Worm (Caenorhabditis elegans) whole organism, L4 larva: ENCODE measurements around the gene Y54G2A.38.

Source experiments
- F49E8.2 ChIP-seq: sonication (generic microtip); optimal IDR thresholded peaks from 2 replicates; lab custom pipeline; 2016; ENCODE audit warnings: missing compliant biosample characterization, mild to moderate bottlenecking, missing genetic modification characterization, borderline replicate concordance
- T20F7.1 ChIP-seq: fragments of 200-800 bp; sonication (Bioruptor generic); optimal IDR thresholded peaks from 2 replicates; lab custom pipeline; 2018; ENCODE audit warnings: mild to moderate bottlenecking, missing genetic modification characterization, missing compliant biosample characterization
- Y105C5A.15 ChIP-seq: fragments of 200-800 bp; sonication (Bioruptor generic); IDR thresholded peaks from 2 replicates; pipeline ENCODE4 v1.3.6; 2022; ENCODE audit warnings: missing genetic modification characterization, missing compliant biosample characterization
- aly-2 ChIP-seq: sonication (generic microtip); optimal IDR thresholded peaks from 2 replicates; lab custom pipeline; 2018; ENCODE audit warnings: missing biosample characterization, missing genetic modification characterization
- ceh-62 ChIP-seq: sonication (generic microtip); optimal IDR thresholded peaks from 2 replicates; lab custom pipeline; 2017; ENCODE audit warnings: missing biosample characterization, missing genetic modification characterization
- daf-8 ChIP-seq: fragments of 200-800 bp; sonication (Bioruptor generic); IDR thresholded peaks from 2 replicates; pipeline ENCODE4 v1.3.6; 2022; ENCODE audit warnings: missing genetic modification characterization, missing compliant biosample characterization
- egl-43 ChIP-seq: fragments of 200-800 bp; sonication (Bioruptor generic); IDR thresholded peaks from 2 replicates; pipeline ENCODE4 v1.3.6; 2022; ENCODE audit warnings: missing genetic modification reagents, missing genetic modification characterization, missing compliant biosample characterization
- hlh-30 ChIP-seq: sonication (generic microtip); optimal IDR thresholded peaks from 2 replicates; lab custom pipeline; 2017; ENCODE audit warnings: antibody characterized with exemption, mild to moderate bottlenecking, missing genetic modification characterization, missing compliant biosample characterization; ENCODE audit not compliant: insufficient read depth
- lin-15B ChIP-seq: fragments of 150-350 bp; sonication (generic microtip); optimal IDR thresholded peaks from 3 replicates; lab custom pipeline; 2014; ENCODE audit warnings: missing biosample characterization, missing genetic modification characterization
- mdl-1 ChIP-seq, 2 experiments: fragments of 150-350 bp in 1 of 2; sonication (generic microtip) in 1 of 2; optimal IDR thresholded peaks; 2 replicates each; lab custom pipeline; 2014 to 2017; ENCODE audit warnings: missing biosample characterization in 2 of 2, missing genetic modification characterization in 2 of 2
- nhr-11 ChIP-seq: fragments of 150-350 bp; optimal IDR thresholded peaks from 2 replicates; lab custom pipeline; 2014; ENCODE audit warnings: missing biosample characterization, missing genetic modification characterization
- nhr-42 ChIP-seq: fragments of 200-800 bp; sonication (Bioruptor generic); IDR thresholded peaks from 2 replicates; pipeline ENCODE4 v1.3.6; 2022; ENCODE audit warnings: missing genetic modification characterization, missing compliant biosample characterization
- sdz-12 ChIP-seq: fragments of 200-800 bp; sonication (Bioruptor generic); optimal IDR thresholded peaks from 2 replicates; lab custom pipeline; 2018; ENCODE audit warnings: mild to moderate bottlenecking, missing genetic modification characterization, missing compliant biosample characterization
- skn-1 ChIP-seq: fragments of 150-350 bp; optimal IDR thresholded peaks from 2 replicates; lab custom pipeline; 2014; ENCODE audit warnings: missing biosample characterization, missing genetic modification characterization
- vab-7 ChIP-seq: fragments of 200-800 bp; sonication (Bioruptor generic); IDR thresholded peaks from 2 replicates; pipeline ENCODE4 v1.3.6; 2022; ENCODE audit warnings: missing genetic modification reagents, missing genetic modification characterization, missing compliant biosample characterization
- ztf-11 ChIP-seq: fragments of 150-350 bp; optimal IDR thresholded peaks from 2 replicates; lab custom pipeline; 2014; ENCODE audit warnings: missing biosample characterization, missing genetic modification characterization

Gene Y54G2A.38

DNA sequence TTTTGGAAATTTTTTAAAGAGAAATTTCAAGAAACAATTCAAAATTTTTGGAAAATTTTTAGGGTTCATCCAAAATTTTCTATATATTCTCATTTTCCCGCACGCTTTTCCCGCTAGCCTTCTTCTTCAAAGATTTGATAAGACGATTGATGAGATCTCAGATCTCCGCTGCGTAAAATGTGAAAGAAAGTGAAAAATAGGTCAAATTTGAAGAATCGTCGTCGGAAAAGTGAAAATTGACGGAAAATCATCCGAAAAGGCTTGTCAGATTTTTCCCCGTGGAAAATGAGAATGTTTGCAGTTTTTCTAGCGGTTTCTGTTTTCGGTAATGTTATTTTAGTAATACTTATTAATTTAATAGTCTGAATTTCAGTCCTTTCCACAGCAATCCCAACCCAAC lies 49.9 kb downstream of the Y54G2A.38 start, which contains the start of gene Y54G2A.76:
Gene Y54G2A.76 (plus strand): TSS at position 203 of the 400 bp plus-strand sequence.
- TF ChIP-seq ztf-11 (tag; lab: Kevin White, UChicago) (no peak), sdz-12 (GFP tag; lab: Kevin White, UChicago) (no peak), daf-8 (GFP tag; lab: Robert Waterston, UW) (no peak), lin-15B (tag; lab: Kevin White, UChicago) (no peak), egl-43 (GFP tag; lab: Robert Waterston, UW) (no peak), mdl-1 (tag; optimal IDR thresholded peaks at IDR 0.05; lab: Kevin White, UChicago) (no peak), Y105C5A.15 (GFP tag; lab: Robert Waterston, UW) (no peak), T20F7.1 (GFP tag; lab: Kevin White, UChicago) (no peak), F49E8.2 (no peak), ceh-62 (no peak), hlh-30 (no peak), aly-2 (tag; lab: Kevin White, UChicago) (no peak), nhr-11 (tag; lab: Kevin White, UChicago) (no peak), skn-1 (no peak), vab-7 (GFP tag; lab: Robert Waterston, UW) (no peak), nhr-42 (GFP tag; lab: Robert Waterston, UW) (no peak)
